Fruit fly (Drosophila melanogaster): ENCODE results near the gene S.

S gene

DNA sequence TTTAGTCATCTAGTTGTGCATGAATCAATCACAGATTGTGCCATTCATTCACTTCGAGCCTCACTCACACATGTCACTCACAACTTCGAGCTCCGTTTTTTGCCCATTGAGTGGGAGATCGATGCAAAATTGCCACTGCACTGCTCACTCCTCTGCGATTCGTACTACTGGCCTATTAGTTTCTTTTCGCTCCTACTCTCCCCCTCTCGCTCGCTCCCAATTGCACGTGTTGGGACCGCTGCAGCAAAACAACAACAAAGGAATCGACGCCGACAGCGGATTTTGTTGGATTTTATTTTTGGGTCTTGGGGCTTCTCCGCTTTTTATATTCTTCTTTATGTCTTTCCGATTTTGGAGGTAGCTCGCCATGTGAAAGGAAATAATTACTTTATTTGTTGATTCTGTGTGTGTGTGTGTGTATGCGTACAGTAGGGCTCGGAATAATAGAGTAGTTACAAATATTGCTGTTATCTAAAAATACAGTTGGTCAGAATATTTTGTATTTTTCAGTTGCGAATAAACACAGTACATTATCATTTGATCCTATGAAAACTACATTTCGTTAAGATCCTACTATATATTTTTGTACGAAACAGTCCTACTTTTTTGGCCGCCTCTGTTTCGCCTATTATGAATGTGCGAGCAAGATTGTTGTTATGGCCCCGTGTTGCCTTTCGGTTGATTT lies 3.3 kb downstream of the S start:
- TF ChIP-seq psq (optimal IDR thresholded peaks at IDR 0.05) (no peak), h (optimal IDR thresholded peaks at IDR 0.05) (no peak), insv (optimal IDR thresholded peaks at IDR 0.05) (no peak), ttk (optimal IDR thresholded peaks at IDR 0.05) (no peak), Myc (optimal IDR thresholded peaks at IDR 0.05) (no peak), Sin3A (optimal IDR thresholded peaks at IDR 0.05) (no peak)

DNA sequence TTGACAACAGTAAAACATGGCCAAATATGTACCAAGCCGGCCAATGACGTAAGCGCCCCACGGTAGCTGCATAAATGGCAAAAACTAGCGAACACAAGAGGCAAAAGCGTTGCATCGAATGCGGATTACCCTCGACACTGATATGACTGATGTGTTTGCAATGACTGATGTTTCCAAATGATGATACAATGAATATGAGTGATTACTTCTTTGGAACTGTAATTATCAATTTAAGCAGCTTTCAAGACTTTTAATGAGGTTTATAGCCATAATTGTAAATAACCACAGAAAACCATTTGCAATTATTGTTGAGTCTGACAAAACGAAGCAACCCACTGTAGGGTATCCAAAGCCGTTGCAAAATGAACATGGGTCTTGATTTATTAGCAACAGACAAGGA lies 4.1 kb downstream of the S start:
- TF ChIP-seq Myc (optimal IDR thresholded peaks at IDR 0.05) (no peak), psq (optimal IDR thresholded peaks at IDR 0.05) (no peak), h (optimal IDR thresholded peaks at IDR 0.05) (no peak), insv (optimal IDR thresholded peaks at IDR 0.05) (no peak), Sin3A (optimal IDR thresholded peaks at IDR 0.05) (no peak), ttk (optimal IDR thresholded peaks at IDR 0.05) (no peak)

DNA sequence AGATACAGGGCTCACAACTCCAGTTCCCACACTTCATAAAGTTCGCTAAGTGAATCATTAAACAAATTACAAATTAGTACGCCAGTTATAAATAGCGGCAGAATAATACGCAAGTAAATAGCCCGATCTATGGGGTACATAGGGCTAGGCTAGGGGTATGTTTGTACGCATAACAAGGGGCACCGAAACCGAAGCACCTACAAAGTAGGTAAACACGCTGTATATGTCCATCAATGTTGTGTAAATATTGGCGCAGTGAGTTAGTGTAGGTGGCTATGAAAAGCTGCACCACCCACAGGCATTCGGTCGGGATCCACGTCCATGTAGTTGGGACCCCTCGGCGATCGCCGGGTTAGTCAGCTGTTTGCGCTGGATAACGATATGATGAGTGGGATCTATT lies 5.4 kb downstream of the S start:
- no peak for TF ChIP-seq ttk (optimal IDR thresholded peaks at IDR 0.05)
- TF ChIP-seq h (optimal IDR thresholded peaks at IDR 0.05), result no peak
- TF ChIP-seq Myc (optimal IDR thresholded peaks at IDR 0.05), result no peak
- no peak for TF ChIP-seq Sin3A (optimal IDR thresholded peaks at IDR 0.05)
- TF ChIP-seq psq (optimal IDR thresholded peaks at IDR 0.05), result no peak
- TF ChIP-seq insv (optimal IDR thresholded peaks at IDR 0.05), result no peak

DNA sequence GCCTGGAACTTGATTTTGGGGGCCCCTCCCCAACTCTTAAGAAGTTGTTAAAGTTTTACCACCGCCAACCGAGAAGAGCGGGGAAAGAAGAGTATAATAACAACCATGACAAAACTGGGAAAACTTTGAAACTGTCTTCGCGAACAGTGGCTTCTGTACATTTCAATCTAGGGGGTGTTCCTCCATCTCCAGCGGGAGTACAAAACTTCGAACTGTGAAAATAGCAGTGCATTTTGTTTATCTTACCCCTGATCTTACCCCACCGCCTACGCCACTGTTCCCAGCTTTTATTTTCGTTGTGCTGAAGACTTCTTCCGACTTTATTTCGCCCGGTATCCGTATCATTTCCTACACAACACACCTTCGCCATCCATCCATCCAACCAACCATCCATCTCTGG lies 6.7 kb downstream of the S start:
- TF ChIP-seq psq (optimal IDR thresholded peaks at IDR 0.05) (no peak), h (optimal IDR thresholded peaks at IDR 0.05) (no peak), insv (optimal IDR thresholded peaks at IDR 0.05) (no peak), Myc (optimal IDR thresholded peaks at IDR 0.05) (no peak), ttk (optimal IDR thresholded peaks at IDR 0.05) (no peak), Sin3A (optimal IDR thresholded peaks at IDR 0.05) (no peak)

DNA sequence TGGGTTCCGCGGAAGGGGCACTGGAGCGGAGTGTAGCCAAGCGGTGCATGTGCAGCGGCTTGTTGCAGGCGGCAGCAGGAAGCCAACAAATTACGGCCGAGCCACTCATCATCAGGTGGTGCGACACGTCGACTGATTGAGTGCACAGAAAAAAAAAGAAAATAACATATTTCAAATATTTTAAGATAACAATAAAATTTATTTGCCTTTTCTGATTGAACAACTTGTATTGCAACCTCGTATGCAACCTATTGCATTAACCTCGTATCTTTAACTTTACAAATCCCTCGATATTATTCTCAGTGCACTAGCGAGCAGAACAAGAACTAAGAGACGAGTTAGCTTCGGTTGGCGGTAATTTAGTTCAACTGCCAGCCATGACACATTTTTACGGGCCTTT lies 7.3 kb downstream of the S start:
- no peak for TF ChIP-seq Myc (optimal IDR thresholded peaks at IDR 0.05)
- TF ChIP-seq ttk (optimal IDR thresholded peaks at IDR 0.05), result no peak
- TF ChIP-seq insv (optimal IDR thresholded peaks at IDR 0.05), result no peak
- TF ChIP-seq psq (optimal IDR thresholded peaks at IDR 0.05), result no peak
- no peak for TF ChIP-seq h (optimal IDR thresholded peaks at IDR 0.05)
- no peak for TF ChIP-seq Sin3A (optimal IDR thresholded peaks at IDR 0.05)

DNA sequence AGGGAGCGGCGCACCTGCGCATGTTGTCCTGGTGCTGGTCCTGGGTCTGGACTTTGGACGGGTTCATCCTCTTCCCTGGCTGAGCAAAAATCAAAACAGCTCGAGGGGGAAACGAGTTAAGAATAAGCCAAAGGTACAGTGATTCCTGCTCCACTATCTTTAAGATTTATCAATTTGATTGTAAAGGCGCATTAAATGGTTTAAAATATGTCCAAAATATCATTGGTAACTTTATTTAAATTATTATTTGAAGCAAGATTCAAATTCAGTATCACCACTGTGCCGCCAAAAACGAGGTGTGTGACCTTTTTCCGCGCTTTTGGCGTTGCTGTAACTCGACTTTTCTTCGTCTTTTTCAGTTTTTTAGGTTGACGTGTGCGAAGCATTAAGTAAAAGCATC lies 8.1 kb downstream of the S start:
- TF ChIP-seq insv (optimal IDR thresholded peaks at IDR 0.05) (no peak), Myc (optimal IDR thresholded peaks at IDR 0.05) (no peak), h (optimal IDR thresholded peaks at IDR 0.05) (no peak), Sin3A (optimal IDR thresholded peaks at IDR 0.05) (no peak), ttk (optimal IDR thresholded peaks at IDR 0.05) (no peak), psq (optimal IDR thresholded peaks at IDR 0.05) (no peak)

DNA sequence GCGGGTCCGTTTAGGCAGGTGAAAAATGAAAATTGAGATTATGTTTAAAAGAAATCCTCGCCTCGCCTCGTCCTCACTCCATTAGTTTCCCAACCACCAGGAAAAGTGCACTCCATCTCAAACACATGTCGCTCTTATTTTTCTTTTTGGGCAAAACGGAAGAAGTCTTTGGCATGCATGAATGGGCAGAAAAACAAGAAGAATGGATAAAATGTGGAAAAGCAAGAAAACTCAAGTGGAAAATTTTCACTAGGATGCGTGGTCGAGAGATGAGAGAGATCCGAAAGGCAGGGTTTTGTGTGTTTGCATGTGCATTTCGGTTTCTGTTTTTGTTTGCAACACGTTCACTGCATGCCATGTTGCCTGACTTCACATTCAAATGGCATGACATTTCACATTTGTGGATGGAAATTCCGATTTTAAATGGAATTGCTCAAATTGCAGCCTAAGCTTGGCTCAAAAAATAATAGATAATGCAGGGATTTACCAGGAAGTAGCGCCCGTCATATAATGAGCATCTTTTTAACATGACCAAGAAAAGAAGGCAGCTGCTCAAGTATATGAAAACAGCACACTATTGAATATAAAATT lies 9.0 kb downstream of the S start:
- no peak for TF ChIP-seq psq (optimal IDR thresholded peaks at IDR 0.05)
- TF ChIP-seq Myc (optimal IDR thresholded peaks at IDR 0.05), result no peak
- TF ChIP-seq insv (optimal IDR thresholded peaks at IDR 0.05), result no peak
- TF ChIP-seq ttk (optimal IDR thresholded peaks at IDR 0.05), result no peak
- TF ChIP-seq Sin3A (optimal IDR thresholded peaks at IDR 0.05), result no peak
- no peak for TF ChIP-seq h (optimal IDR thresholded peaks at IDR 0.05)

DNA sequence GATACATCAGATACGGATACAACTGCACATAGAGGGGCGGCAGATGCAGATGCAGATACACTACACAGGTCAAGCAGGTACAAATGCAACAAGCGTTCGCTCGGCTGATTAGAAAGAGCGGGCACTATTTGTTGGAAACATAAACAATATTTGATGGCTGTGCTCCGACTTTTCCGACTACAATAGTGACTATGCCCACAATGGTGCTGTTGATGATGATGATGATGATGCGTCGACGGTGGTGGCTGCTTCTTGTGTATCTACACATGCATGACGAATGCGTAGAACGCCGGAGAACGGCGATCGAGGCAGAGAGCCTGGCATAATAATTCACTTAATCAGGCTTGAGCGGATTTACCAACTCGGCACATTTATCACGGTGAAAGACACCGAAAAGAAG lies 9.6 kb downstream of the S start:
- no peak for TF ChIP-seq Sin3A (optimal IDR thresholded peaks at IDR 0.05)

DNA sequence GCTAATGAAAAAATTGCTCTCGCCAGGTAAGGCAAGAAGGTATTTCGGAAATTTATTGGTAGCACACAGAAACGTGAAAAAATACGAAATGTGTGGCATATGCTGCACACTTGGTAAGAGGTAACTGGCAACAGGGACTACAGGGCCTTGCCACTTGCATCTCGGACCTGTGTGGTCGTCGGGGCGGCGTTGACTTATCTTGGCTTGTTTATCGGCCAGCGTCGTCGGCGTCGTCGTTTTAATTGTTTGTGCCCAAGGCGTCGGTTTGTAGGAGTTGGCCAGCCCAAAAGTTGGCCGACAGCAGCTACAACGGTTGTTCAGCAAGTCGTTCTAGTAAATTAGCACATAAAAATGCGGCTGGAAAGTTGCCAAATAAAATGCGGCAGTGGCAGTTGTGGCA lies 11.3 kb downstream of the S start:
- TF ChIP-seq h (optimal IDR thresholded peaks at IDR 0.05) (no peak), Sin3A (optimal IDR thresholded peaks at IDR 0.05) (no peak), psq (optimal IDR thresholded peaks at IDR 0.05) (no peak), insv (optimal IDR thresholded peaks at IDR 0.05) (no peak), ttk (optimal IDR thresholded peaks at IDR 0.05) (no peak), Myc (optimal IDR thresholded peaks at IDR 0.05) (no peak)

DNA sequence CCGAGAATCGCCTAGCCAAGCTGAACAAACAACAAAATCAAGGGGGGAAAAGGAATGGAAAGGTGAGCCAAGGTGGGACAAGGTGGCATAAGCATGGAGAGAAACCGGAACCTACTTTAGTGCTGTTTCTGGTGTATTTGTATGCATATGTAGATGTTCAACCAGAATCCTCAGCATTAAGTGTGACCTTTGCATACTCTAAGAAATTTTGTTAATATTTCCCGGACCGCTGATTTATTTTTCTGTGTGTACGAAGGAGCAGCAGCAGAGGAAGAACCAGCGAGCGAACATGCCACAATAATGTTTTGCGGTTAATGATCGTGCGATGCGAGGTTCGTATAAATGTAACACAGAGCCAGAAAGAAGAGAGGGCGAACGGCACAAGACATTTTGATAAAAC lies 12.6 kb downstream of the S start:
- TF ChIP-seq Sin3A (optimal IDR thresholded peaks at IDR 0.05), result no peak
- TF ChIP-seq insv (optimal IDR thresholded peaks at IDR 0.05), result no peak
- no peak for TF ChIP-seq psq (optimal IDR thresholded peaks at IDR 0.05)
- TF ChIP-seq ttk (optimal IDR thresholded peaks at IDR 0.05), result no peak
- no peak for TF ChIP-seq h (optimal IDR thresholded peaks at IDR 0.05)
- TF ChIP-seq Myc (optimal IDR thresholded peaks at IDR 0.05), result no peak

DNA sequence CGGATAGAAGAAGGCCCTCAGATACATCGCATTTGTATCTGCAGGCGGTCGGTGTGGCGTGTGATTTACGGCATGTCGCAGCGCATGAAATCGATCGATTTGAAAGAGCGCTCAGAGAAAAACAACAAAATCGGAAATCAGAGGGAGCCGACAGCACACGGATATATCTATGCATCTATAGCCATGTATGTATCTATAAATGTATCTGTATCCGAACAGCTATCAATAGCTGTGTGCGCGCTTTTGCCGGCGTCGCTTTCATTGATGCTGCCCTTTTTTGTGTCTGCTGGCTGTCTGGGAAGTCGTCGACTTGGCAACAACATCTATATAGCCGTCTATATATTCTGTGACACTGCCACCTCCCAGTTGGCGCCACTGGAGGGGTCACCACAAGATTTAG lies 13.1 kb downstream of the S start:
- TF ChIP-seq Sin3A (optimal IDR thresholded peaks at IDR 0.05) (no peak), ttk (optimal IDR thresholded peaks at IDR 0.05) (no peak), psq (optimal IDR thresholded peaks at IDR 0.05) (no peak), Myc (optimal IDR thresholded peaks at IDR 0.05) (no peak)

DNA sequence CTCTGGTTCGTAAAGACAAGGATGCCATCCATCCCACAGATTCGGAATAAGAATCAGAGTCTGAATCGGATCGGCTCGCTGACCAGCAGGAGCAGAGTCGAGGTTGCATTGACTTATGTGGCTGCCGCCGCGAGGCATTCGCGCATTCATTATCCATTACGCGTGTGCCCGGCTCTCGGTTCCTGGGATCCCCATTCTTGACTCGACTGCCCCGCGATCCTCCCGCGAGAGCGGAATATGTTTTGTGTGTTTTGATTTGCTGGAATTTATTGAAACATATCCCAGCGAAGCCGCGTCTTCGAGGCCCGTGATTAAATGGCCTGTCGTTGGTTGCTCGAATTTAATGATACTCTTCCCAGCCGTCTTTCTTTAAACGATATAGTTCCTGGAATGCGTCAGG lies 13.9 kb downstream of the S start:
- TF ChIP-seq insv (optimal IDR thresholded peaks at IDR 0.05) (no peak), Sin3A (optimal IDR thresholded peaks at IDR 0.05) (no peak), ttk (optimal IDR thresholded peaks at IDR 0.05) (no peak), Myc (optimal IDR thresholded peaks at IDR 0.05) (no peak), psq (optimal IDR thresholded peaks at IDR 0.05) (no peak), h (optimal IDR thresholded peaks at IDR 0.05) (no peak)

Measured in Kc167 (cell line).